Worm (Caenorhabditis elegans) whole organism, early embryonic: ENCODE data around the gene B0334.4.

ENCODE experiments used
- B0310.2 ChIP-seq: sonication (generic microtip); optimal IDR thresholded peaks from 2 replicates; lab custom pipeline; 2016; ENCODE audit warnings: mild to moderate bottlenecking, missing genetic modification characterization, missing compliant biosample characterization
- F13C5.2 ChIP-seq: sonication (generic microtip); optimal IDR thresholded peaks from 2 replicates; lab custom pipeline; 2017; ENCODE audit warnings: mild to moderate bottlenecking, missing genetic modification characterization, inconsistent platforms, missing compliant biosample characterization
- aly-1 ChIP-seq: sonication (generic microtip); optimal IDR thresholded peaks from 2 replicates; lab custom pipeline; 2016; ENCODE audit warnings: missing genetic modification characterization, missing compliant biosample characterization
- ama-1 ChIP-seq: fragments of 150-350 bp; optimal IDR thresholded peaks from 2 replicates; lab custom pipeline; 2014
- ceh-13 ChIP-seq: fragments of 200-800 bp; sonication (Bioruptor generic); optimal IDR thresholded peaks from 2 replicates; lab custom pipeline; 2018; ENCODE audit warnings: mild to moderate bottlenecking, missing genetic modification characterization, missing compliant biosample characterization
- ceh-36 ChIP-seq: sonication (generic microtip); optimal IDR thresholded peaks from 2 replicates; lab custom pipeline; 2016; ENCODE audit warnings: missing genetic modification characterization, inconsistent platforms, missing compliant biosample characterization
- ets-7 ChIP-seq: sonication (generic microtip); optimal IDR thresholded peaks from 2 replicates; lab custom pipeline; 2016; ENCODE audit warnings: missing genotype, missing genetic modification characterization, missing compliant biosample characterization
- flt-1 ChIP-seq: fragments of 200-800 bp; sonication (Bioruptor generic); IDR thresholded peaks from 2 replicates; pipeline ENCODE4 v1.3.6; 2022; ENCODE audit warnings: missing genetic modification characterization, missing compliant biosample characterization
- hmbx-1 ChIP-seq: sonication (generic microtip); optimal IDR thresholded peaks from 2 replicates; lab custom pipeline; 2016; ENCODE audit warnings: mild to moderate bottlenecking, missing genetic modification characterization, missing compliant biosample characterization
- hmg-4 ChIP-seq: fragments of 200-800 bp; sonication (Bioruptor generic); optimal IDR thresholded peaks from 2 replicates; lab custom pipeline; 2018; ENCODE audit warnings: mild to moderate bottlenecking, missing genetic modification characterization, missing compliant biosample characterization
- hnd-1 ChIP-seq: sonication (generic microtip); optimal IDR thresholded peaks from 2 replicates; lab custom pipeline; 2016; ENCODE audit warnings: missing genetic modification characterization, missing compliant biosample characterization
- pes-1 ChIP-seq: fragments of 200-800 bp; sonication (Bioruptor generic); IDR thresholded peaks from 2 replicates; pipeline ENCODE4 v1.3.6; 2022; ENCODE audit warnings: missing genetic modification reagents, missing genetic modification characterization, missing compliant biosample characterization
- scrt-1 ChIP-seq: fragments of 200-800 bp; sonication (Bioruptor generic); IDR thresholded peaks from 2 replicates; pipeline ENCODE4 v1.3.6; 2022; ENCODE audit warnings: missing genetic modification characterization, missing compliant biosample characterization
- sea-1 ChIP-seq: fragments of 200-800 bp; sonication (Bioruptor generic); conservative IDR thresholded peaks from 2 replicates; pipeline ENCODE4 v1.3.6; 2022; ENCODE audit warnings: missing genetic modification characterization, missing compliant biosample characterization
- tbx-11 ChIP-seq: fragments of 200-800 bp; sonication (Bioruptor generic); IDR thresholded peaks from 2 replicates; pipeline ENCODE4 v1.3.6; 2022; ENCODE audit warnings: missing genetic modification characterization, missing compliant biosample characterization
- tbx-37 ChIP-seq: fragments of 200-800 bp; sonication (Bioruptor generic); conservative IDR thresholded peaks from 2 replicates; pipeline ENCODE4 v1.3.6; 2022; ENCODE audit warnings: missing genetic modification reagents, missing genetic modification characterization, missing compliant biosample characterization
- tra-4 ChIP-seq: sonication (generic microtip); optimal IDR thresholded peaks from 2 replicates; lab custom pipeline; 2017; ENCODE audit warnings: missing genetic modification characterization, missing compliant biosample characterization

The B0334.4 gene

DNA sequence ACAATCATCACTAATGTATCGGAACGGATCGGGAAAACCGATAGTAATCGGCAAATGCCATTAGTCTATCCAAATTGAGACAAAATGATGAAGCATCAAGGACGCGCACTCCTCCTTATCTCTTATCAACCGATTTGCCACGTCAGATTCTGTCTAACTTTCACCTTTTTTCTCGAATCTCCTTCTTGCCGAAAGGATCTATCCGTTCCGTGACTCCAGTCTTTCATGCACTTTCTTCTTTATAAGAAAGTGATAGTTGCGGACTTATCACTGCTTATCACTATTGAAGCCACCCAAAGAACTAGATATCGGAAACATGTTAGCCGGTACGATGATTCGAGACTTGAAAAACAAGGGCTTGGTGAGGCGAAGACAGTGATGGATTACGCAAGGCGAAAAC is 6.5 kb downstream of the B0334.4 start:
- no peak for TF ChIP-seq hmg-4 (GFP tag; lab: Kevin White, UChicago)
- no peak for TF ChIP-seq tbx-37
- no peak for TF ChIP-seq hnd-1 (tag; lab: Kevin White, UChicago)
- TF ChIP-seq B0310.2 (tag; lab: Kevin White, UChicago), result no peak
- no peak for TF ChIP-seq tra-4 (tag; lab: Kevin White, UChicago)
- no peak for TF ChIP-seq aly-1
- no peak for TF ChIP-seq hmbx-1 (tag; lab: Kevin White, UChicago)
- no peak for TF ChIP-seq ama-1 (lab: Kevin White, UChicago)
- no peak for TF ChIP-seq ceh-13 (GFP tag; lab: Kevin White, UChicago)
- TF ChIP-seq sea-1, result no peak
- no peak for TF ChIP-seq ceh-36
- TF ChIP-seq F13C5.2 (tag; lab: Kevin White, UChicago), result no peak
- no peak for TF ChIP-seq scrt-1 (GFP tag; lab: Robert Waterston, UW)
- no peak for TF ChIP-seq pes-1
- no peak for TF ChIP-seq tbx-11

DNA sequence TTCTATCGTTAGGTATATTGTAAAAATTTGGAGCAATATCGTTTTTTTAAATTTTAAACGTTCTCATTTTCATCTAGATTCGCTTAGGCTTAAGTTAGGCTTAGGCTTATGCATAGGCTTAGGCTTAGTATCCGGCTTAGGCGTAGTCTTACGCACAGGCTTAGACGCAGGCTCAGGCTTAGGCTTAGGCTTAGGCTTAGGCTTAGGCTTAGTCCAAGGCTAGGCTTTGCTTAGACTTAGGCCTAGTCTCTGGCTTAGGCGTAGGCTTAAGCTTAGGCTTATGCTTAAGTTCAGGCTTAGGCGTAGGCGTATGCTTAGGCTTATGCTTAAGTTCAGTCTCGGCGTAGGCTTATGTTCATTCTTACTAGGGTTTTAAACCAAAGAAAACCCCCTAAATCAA is 8.3 kb downstream of the B0334.4 start:
- TF ChIP-seq scrt-1 (GFP tag; lab: Robert Waterston, UW) (0 out of 2 replicates have a peak, but pooled peaks have one; percentile 37), ceh-13 (GFP tag; lab: Kevin White, UChicago) (no peak), hnd-1 (tag; lab: Kevin White, UChicago) (no peak), ceh-36 (peak; percentile 86), tbx-11 (no peak)

DNA sequence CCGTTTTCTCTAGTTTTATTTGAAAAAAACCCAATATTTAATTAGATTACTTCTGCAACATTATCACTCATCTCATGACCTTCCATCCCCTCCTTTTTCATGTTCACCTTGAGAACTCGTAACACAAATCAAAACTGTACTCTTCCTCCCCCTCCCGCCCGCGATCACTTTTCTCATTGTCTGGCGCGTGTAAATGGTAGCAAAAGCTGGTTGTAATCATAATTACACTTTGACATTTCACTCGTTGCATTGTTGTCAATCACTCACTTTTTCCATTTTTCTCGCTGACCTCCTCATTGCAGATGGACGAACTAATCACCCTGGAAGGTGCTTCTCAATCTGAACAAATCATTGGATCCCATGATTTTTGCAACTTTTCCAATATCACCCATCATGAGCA is 14.9 kb downstream of the B0334.4 start, which contains the start of gene npr-41:
TSS of gene npr-41 (plus strand) at position 301 of the 400 bp plus-strand sequence.
- TF ChIP-seq tra-4 (tag; lab: Kevin White, UChicago) (no peak), sea-1 (no peak), ets-7 (tag; lab: Kevin White, UChicago) (no peak), ceh-13 (GFP tag; lab: Kevin White, UChicago) (no peak), scrt-1 (GFP tag; lab: Robert Waterston, UW) (no peak), B0310.2 (tag; lab: Kevin White, UChicago) (no peak), flt-1 (GFP tag; lab: Robert Waterston, UW) (no peak), ceh-36 (no peak), pes-1 (no peak), tbx-37 (no peak), hmbx-1 (tag; lab: Kevin White, UChicago) (no peak), hmg-4 (GFP tag; lab: Kevin White, UChicago) (no peak), hnd-1 (tag; lab: Kevin White, UChicago) (no peak), tbx-11 (no peak), F13C5.2 (tag; lab: Kevin White, UChicago) (no peak), aly-1 (no peak), ama-1 (lab: Kevin White, UChicago) (no peak)

DNA sequence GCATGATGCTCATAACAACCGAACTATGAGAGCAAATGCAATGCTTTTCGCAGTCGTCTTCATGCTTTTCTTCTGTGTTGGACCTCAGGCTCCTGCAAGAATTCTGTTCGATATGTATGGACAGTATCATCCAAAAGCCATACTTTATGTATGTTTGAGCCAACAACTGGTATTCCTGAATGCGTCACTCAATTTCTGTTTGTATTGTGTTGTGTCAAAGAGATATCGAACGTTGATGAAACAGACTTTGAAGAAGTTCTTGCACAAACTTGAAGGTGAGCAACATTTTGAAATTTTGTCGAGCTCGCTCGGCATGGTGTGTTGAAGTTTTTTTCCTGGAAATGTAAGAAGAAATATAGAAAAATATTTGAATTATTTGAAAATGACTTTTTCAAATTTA is 17.4 kb downstream of the B0334.4 start:
- no peak for TF ChIP-seq tbx-37
- no peak for TF ChIP-seq hnd-1 (tag; lab: Kevin White, UChicago)

DNA sequence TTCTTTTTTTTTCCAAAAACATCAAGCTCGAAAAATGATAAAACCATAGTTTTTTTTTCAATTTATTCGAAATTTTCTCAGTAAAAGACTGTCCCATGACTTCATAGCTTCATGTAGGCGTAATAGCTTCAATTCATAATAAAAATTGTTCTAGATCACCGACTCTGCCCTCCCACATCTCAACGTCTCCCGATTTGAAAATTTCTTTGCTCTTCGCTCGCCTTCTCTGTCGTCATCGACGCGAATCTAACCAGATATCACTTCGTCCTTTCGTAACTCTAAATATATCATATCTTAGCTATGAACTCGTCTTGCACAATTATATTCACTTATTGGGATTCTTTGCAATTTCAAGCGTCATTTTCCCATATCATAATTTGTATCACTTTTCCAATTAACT is 19.3 kb downstream of the B0334.4 start, which contains the start of gene srh-44:
TSS of gene srh-44 (plus strand) at position 301 of the 400 bp plus-strand sequence.
- TF ChIP-seq hnd-1 (tag; lab: Kevin White, UChicago) (no peak), hmg-4 (GFP tag; lab: Kevin White, UChicago) (no peak), ama-1 (lab: Kevin White, UChicago) (no peak), tra-4 (tag; lab: Kevin White, UChicago) (no peak), flt-1 (GFP tag; lab: Robert Waterston, UW) (no peak), tbx-11 (no peak), tbx-37 (no peak), sea-1 (no peak)

DNA sequence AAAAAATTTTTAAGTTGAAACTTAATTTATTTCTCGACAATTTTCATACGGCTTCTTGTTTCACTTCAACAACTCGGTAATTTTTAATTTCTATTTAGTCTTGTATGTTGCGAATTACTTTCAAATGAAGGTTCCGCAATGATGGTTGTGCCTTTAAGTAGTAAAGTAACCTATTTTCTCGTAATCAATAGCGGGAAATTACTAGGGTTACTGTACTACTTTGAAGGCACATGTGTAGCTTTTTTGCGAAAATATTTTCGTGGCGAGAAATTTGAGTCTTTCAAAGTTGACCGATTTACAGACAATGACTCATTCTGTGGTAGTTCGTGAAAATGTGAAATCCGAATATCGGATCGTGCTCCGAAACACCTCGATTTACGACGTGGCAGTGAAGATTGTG is 22.7 kb downstream of the B0334.4 start, which contains the start of gene B0334.10:
TSS of gene B0334.10 (plus strand) at position 301 of the 400 bp plus-strand sequence.
- TF ChIP-seq scrt-1 (GFP tag; lab: Robert Waterston, UW) (no peak), tra-4 (tag; lab: Kevin White, UChicago) (no peak), ceh-36 (no peak), sea-1 (no peak), aly-1 (no peak), ama-1 (lab: Kevin White, UChicago) (no peak), F13C5.2 (tag; lab: Kevin White, UChicago) (no peak), B0310.2 (tag; lab: Kevin White, UChicago) (no peak), tbx-11 (no peak), pes-1 (no peak), ceh-13 (GFP tag; lab: Kevin White, UChicago) (no peak), hnd-1 (tag; lab: Kevin White, UChicago) (no peak), ets-7 (tag; lab: Kevin White, UChicago) (no peak), hmg-4 (GFP tag; lab: Kevin White, UChicago) (no peak), tbx-37 (no peak)

DNA sequence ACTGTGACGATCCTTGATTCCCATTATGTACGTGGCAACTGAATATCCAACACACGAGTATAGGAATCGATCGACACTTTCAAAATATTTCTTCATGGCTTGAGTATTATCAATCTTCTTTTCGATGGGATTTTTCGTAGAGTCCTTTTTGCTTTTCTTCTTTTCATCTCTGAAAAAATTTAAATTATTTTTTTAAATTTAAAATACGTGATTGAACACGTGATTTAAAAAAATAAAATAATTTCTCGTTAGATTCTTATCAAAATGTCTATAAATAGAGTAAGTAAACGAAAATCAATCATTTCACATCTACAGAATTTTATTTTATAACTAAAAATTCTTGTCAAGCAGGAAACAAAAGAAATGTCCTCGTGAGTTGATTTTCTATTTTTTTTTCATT is 25.8 kb downstream of the B0334.4 start, which contains the start of gene Y62F5A.10:
TSS of gene Y62F5A.10 (plus strand) at position 301 of the 400 bp plus-strand sequence.
- TF ChIP-seq hmbx-1 (tag; lab: Kevin White, UChicago) (no peak), ets-7 (tag; lab: Kevin White, UChicago) (no peak), sea-1 (no peak), tbx-37 (no peak), flt-1 (GFP tag; lab: Robert Waterston, UW) (no peak), ceh-36 (no peak), aly-1 (no peak), hmg-4 (GFP tag; lab: Kevin White, UChicago) (no peak), B0310.2 (tag; lab: Kevin White, UChicago) (no peak), ceh-13 (GFP tag; lab: Kevin White, UChicago) (no peak), pes-1 (no peak), hnd-1 (tag; lab: Kevin White, UChicago) (no peak), tbx-11 (no peak), scrt-1 (GFP tag; lab: Robert Waterston, UW) (no peak)

DNA sequence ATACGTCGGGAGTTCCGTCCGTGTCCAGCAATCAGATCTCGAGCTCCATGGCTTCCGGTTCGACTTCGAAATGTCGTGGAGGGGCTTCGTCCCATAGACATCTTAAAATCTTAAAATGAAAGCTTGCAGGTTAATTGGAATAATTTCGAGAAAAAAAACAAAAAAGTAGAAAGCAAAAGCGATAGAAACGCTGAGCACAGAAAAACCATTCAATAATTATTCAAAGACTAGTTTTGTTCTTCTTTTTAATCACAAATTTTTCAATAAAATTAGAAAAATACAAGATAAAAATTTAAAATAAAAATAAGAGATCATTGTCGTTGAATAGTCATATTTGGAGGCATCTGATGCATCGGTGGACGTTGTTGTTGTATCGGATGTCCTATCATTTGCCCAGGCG is 31.5 kb downstream of the B0334.4 start, which contains the start of gene age-1:
TSS of gene age-1 (minus strand) at position 101 of the 400 bp plus-strand sequence.
- TF ChIP-seq tbx-37, result no peak
- TF ChIP-seq hmbx-1 (tag; lab: Kevin White, UChicago), result no peak
